Fruit fly (Drosophila melanogaster) whole organism, prepupa: ENCODE data around the gene Polr1D.

Experiments
- Blimp-1 ChIP-seq: fragments of 200-800 bp; sonication (Bioruptor generic); optimal IDR thresholded peaks from 3 replicates; lab custom pipeline; 2017; ENCODE audit warnings: missing biosample characterization, missing genetic modification characterization, mild to moderate bottlenecking, moderate library complexity, missing genetic modification reagents
- CG10631 ChIP-seq: fragments of 200-800 bp; sonication (Bioruptor generic); optimal IDR thresholded peaks from 2 replicates; lab custom pipeline; 2016; ENCODE audit warnings: missing biosample characterization, missing genetic modification characterization
- CG10669 ChIP-seq: fragments of 200-800 bp; sonication (Bioruptor generic); optimal IDR thresholded peaks from 3 replicates; lab custom pipeline; 2018; ENCODE audit warnings: missing biosample characterization, mild to moderate bottlenecking, missing genetic modification characterization, moderate library complexity
- CG11294 ChIP-seq: fragments of 200-800 bp; sonication (Bioruptor generic); IDR thresholded peaks from 2 replicates; pipeline ENCODE4 v1.3.6; 2022; ENCODE audit warnings: missing biosample characterization, missing genetic modification characterization
- CG11762 ChIP-seq: fragments of 200-800 bp; sonication (Bioruptor generic); optimal IDR thresholded peaks from 3 replicates; lab custom pipeline; 2016; ENCODE audit warnings: missing biosample characterization, missing genetic modification characterization; ENCODE audit not compliant: insufficient read depth
- CG11902 ChIP-seq: fragments of 200-800 bp; sonication (Bioruptor generic); optimal IDR thresholded peaks from 3 replicates; lab custom pipeline; 2016; ENCODE audit warnings: missing biosample characterization, missing genetic modification characterization
- CG1621 ChIP-seq: fragments of 200-800 bp; sonication (Bioruptor generic); optimal IDR thresholded peaks from 3 replicates; lab custom pipeline; 2018; ENCODE audit warnings: missing biosample characterization, mild to moderate bottlenecking, missing genetic modification characterization
- CG16779 ChIP-seq: fragments of 200-800 bp; sonication (Bioruptor generic); optimal IDR thresholded peaks from 3 replicates; lab custom pipeline; 2017; ENCODE audit warnings: missing biosample characterization, mild to moderate bottlenecking, missing genetic modification characterization
- CG3032 ChIP-seq: fragments of 200-800 bp; optimal IDR thresholded peaks from 2 replicates; lab custom pipeline; 2019; ENCODE audit warnings: missing biosample characterization, mild to moderate bottlenecking, missing genetic modification characterization, moderate library complexity
- CG31627 ChIP-seq: fragments of 200-800 bp; sonication (Bioruptor generic); optimal IDR thresholded peaks from 3 replicates; lab custom pipeline; 2016; ENCODE audit warnings: missing biosample characterization, missing genetic modification characterization
- CG32006 ChIP-seq: fragments of 200-800 bp; sonication (Bioruptor generic); optimal IDR thresholded peaks from 3 replicates; lab custom pipeline; 2017; ENCODE audit warnings: missing biosample characterization, mild to moderate bottlenecking, missing genetic modification characterization
- CG34406 ChIP-seq: fragments of 200-800 bp; sonication (Bioruptor generic); optimal IDR thresholded peaks from 3 replicates; lab custom pipeline; 2016; ENCODE audit warnings: missing biosample characterization, missing genetic modification characterization
- CG6276 ChIP-seq: fragments of 200-800 bp; sonication (Bioruptor generic); optimal IDR thresholded peaks from 2 replicates; lab custom pipeline; 2017; ENCODE audit warnings: missing biosample characterization, mild to moderate bottlenecking, missing genetic modification characterization
- CG6792 ChIP-seq: fragments of 200-800 bp; sonication (Bioruptor generic); optimal IDR thresholded peaks from 3 replicates; lab custom pipeline; 2016; ENCODE audit warnings: missing biosample characterization, missing genetic modification characterization
- CG6808 ChIP-seq: fragments of 200-800 bp; sonication (Bioruptor generic); optimal IDR thresholded peaks from 3 replicates; lab custom pipeline; 2017; ENCODE audit warnings: missing biosample characterization, missing genetic modification characterization, mild to moderate bottlenecking, moderate library complexity, missing genetic modification reagents
- CG7368 ChIP-seq: fragments of 200-800 bp; sonication (Bioruptor generic); optimal IDR thresholded peaks from 3 replicates; lab custom pipeline; 2016; ENCODE audit warnings: missing biosample characterization, missing genetic modification characterization
- CG8119 ChIP-seq: fragments of 200-800 bp; sonication (Bioruptor generic); IDR thresholded peaks from 3 replicates; pipeline ENCODE4 v1.3.6; 2022; ENCODE audit warnings: missing biosample characterization, missing genetic modification characterization
- CG8319 ChIP-seq: fragments of 200-800 bp; sonication (Bioruptor generic); optimal IDR thresholded peaks from 3 replicates; lab custom pipeline; 2016; ENCODE audit warnings: missing biosample characterization, missing genetic modification characterization
- CG8632 ChIP-seq: fragments of 200-800 bp; sonication (Bioruptor generic); optimal IDR thresholded peaks from 3 replicates; lab custom pipeline; 2016; ENCODE audit warnings: missing biosample characterization, missing genetic modification characterization
- CG9139 ChIP-seq: fragments of 200-800 bp; sonication (Bioruptor generic); optimal IDR thresholded peaks from 3 replicates; lab custom pipeline; 2017; ENCODE audit warnings: missing biosample characterization, mild to moderate bottlenecking, missing genetic modification characterization
- Eip75B ChIP-seq: fragments of 200-800 bp; sonication (Bioruptor generic); optimal IDR thresholded peaks from 3 replicates; lab custom pipeline; 2016; ENCODE audit warnings: missing biosample characterization, missing genetic modification characterization
- Eip78C ChIP-seq: fragments of 200-800 bp; sonication (Bioruptor generic); peaks from one replicate; lab custom pipeline; 2016; ENCODE audit warnings: missing biosample characterization, missing genetic modification characterization
- Ets21C ChIP-seq: fragments of 200-800 bp; sonication (Bioruptor generic); optimal IDR thresholded peaks from 3 replicates; lab custom pipeline; 2016; ENCODE audit warnings: missing biosample characterization, missing genetic modification characterization
- Ets96B ChIP-seq: fragments of 200-800 bp; optimal IDR thresholded peaks from 2 replicates; lab custom pipeline; 2019; ENCODE audit warnings: missing biosample characterization, mild to moderate bottlenecking, missing genetic modification characterization, moderate library complexity
- Gug ChIP-seq: fragments of 200-800 bp; sonication (Bioruptor generic); IDR thresholded peaks from 2 replicates; pipeline ENCODE4 v1.3.6; 2022; ENCODE audit warnings: missing biosample characterization, missing genetic modification characterization
- Hr38 ChIP-seq: sonication (Bioruptor generic); optimal IDR thresholded peaks from 2 replicates; lab custom pipeline; 2016; ENCODE audit warnings: missing biosample characterization, missing genetic modification characterization
- Hr4 ChIP-seq: fragments of 200-800 bp; sonication (Bioruptor generic); optimal IDR thresholded peaks from 3 replicates; lab custom pipeline; 2016; ENCODE audit warnings: missing biosample characterization, missing genetic modification characterization
- Sox102F ChIP-seq: fragments of 200-800 bp; sonication (Bioruptor generic); optimal IDR thresholded peaks from 2 replicates; lab custom pipeline; 2016; ENCODE audit warnings: missing biosample characterization, mild to moderate bottlenecking, missing genetic modification characterization
- Sox14 ChIP-seq: fragments of 200-800 bp; sonication (Bioruptor generic); optimal IDR thresholded peaks from 3 replicates; lab custom pipeline; 2016; ENCODE audit warnings: missing biosample characterization, missing genetic modification characterization
- acj6 ChIP-seq: fragments of 200-800 bp; sonication (Bioruptor generic); optimal IDR thresholded peaks from 3 replicates; lab custom pipeline; 2016; ENCODE audit warnings: missing biosample characterization, missing genetic modification characterization
- cyc ChIP-seq: fragments of 200-800 bp; sonication (Bioruptor generic); optimal IDR thresholded peaks from 3 replicates; lab custom pipeline; 2016; ENCODE audit warnings: missing biosample characterization, missing genetic modification characterization
- dac ChIP-seq: fragments of 200-800 bp; sonication (Bioruptor generic); optimal IDR thresholded peaks from 2 replicates; lab custom pipeline; 2017; ENCODE audit warnings: missing biosample characterization, mild to moderate bottlenecking, missing genetic modification characterization
- dsx ChIP-seq: fragments of 200-800 bp; optimal IDR thresholded peaks from 3 replicates; lab custom pipeline; 2019; ENCODE audit warnings: missing biosample characterization, mild to moderate bottlenecking, missing genetic modification characterization, moderate library complexity; ENCODE audit not compliant: poor library complexity, severe bottlenecking
- fd59A ChIP-seq: fragments of 200-800 bp; sonication (Bioruptor generic); optimal IDR thresholded peaks from 2 replicates; lab custom pipeline; 2017; ENCODE audit warnings: missing biosample characterization, mild to moderate bottlenecking, missing genetic modification characterization, missing genetic modification reagents
- fkh ChIP-seq: fragments of 200-800 bp; sonication (Bioruptor generic); optimal IDR thresholded peaks from 3 replicates; lab custom pipeline; 2017; ENCODE audit warnings: missing biosample characterization, mild to moderate bottlenecking, missing genetic modification characterization, moderate library complexity
- net ChIP-seq: fragments of 200-800 bp; sonication (Bioruptor generic); optimal IDR thresholded peaks from 3 replicates; lab custom pipeline; 2016; ENCODE audit warnings: missing biosample characterization, missing genetic modification characterization
- spab ChIP-seq: fragments of 200-800 bp; sonication (Bioruptor generic); optimal IDR thresholded peaks from 2 replicates; lab custom pipeline; 2017; ENCODE audit warnings: missing biosample characterization, mild to moderate bottlenecking, missing genetic modification characterization, missing genetic modification reagents
- ss ChIP-seq, 2 experiments: fragments of 200-800 bp; sonication (Bioruptor generic); optimal IDR thresholded peaks; 2 replicates in 1 of 2; 3 replicates in 1 of 2; lab custom pipeline; 2017 to 2018; ENCODE audit warnings: mild to moderate bottlenecking in 2 of 2, missing biosample characterization in 2 of 2, missing genetic modification characterization in 2 of 2, moderate library complexity in 1 of 2
- svp ChIP-seq: fragments of 200-800 bp; sonication (Bioruptor generic); peaks from one replicate; lab custom pipeline; 2016; ENCODE audit warnings: missing biosample characterization, missing genetic modification characterization
- topi ChIP-seq: fragments of 200-800 bp; sonication (Bioruptor generic); optimal IDR thresholded peaks from 3 replicates; lab custom pipeline; 2016; ENCODE audit warnings: missing biosample characterization, missing genetic modification characterization
- vri ChIP-seq: fragments of 200-800 bp; sonication (Bioruptor generic); optimal IDR thresholded peaks from 3 replicates; lab custom pipeline; 2016; ENCODE audit warnings: missing biosample characterization, mild to moderate bottlenecking, missing genetic modification characterization

Polr1D gene

DNA sequence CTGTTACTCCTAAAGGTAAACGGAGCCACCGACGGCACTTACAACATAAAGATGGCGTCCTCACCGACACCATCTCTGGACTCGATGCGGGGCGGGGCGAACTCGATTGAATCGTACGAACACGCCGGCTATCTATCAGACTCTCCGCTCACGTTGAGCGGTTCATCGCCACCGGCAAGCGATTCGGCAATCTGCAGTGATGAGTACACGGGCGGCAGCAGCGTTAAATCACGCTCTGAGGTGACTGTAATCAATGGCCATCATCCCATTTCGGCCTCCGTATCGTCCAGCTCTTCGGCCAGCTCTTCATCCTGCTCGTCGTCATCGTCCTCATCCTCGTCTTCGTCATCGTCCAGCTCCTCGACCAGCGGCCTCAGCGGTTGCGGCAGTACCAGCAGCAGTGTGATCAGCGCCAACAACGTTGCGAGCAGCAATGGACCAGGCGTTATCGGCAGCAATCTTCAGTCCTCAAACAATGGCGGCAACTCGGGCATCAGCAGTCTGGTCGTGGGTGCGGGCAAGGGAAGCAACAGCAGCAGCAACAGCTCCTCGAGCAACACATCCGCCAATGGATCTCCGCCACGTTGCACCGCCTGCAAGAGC, 33.2 kb upstream of the Polr1D start:
- peak; percentile 33 for TF ChIP-seq Eip78C
- no peak for TF ChIP-seq CG6808 (GFP tag; lab: Kevin White, UChicago)
- no peak for TF ChIP-seq CG6792 (GFP tag; lab: Kevin White, UChicago)
- TF ChIP-seq svp (GFP tag; lab: Kevin White, UChicago) = peak; percentile 95
- no peak for TF ChIP-seq Hr38 (GFP tag; lab: Kevin White, UChicago)
- TF ChIP-seq spab (GFP tag; lab: Kevin White, UChicago) = no peak

DNA sequence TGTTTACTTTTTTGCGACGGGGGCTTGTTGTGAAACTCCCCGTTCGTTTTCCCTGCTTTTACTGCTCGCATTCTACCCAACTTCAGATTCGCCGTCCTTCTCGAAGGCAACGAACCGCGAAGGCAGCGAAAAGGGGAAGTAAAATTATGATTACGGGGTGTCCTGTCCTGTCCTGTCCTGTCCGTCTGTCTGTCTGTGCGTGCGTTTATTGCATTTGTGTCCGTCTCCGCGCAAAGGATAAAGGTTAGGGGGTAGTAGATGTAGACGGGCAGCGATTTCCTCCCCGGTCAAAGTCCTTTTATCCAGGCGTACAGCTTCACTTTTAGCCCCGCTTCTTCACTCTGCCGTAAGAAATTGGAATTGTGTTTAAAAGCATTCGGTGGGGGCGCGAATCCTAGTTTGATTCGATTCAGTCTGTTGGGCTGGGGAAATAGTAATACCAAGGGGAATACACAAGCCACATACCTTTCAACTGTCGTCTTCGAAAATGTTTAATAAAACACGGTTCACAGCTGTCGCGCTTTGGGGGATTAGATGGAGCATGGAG, 32.2 kb upstream of the Polr1D start:
- peak; percentile 3 to 17 for TF ChIP-seq ss (GFP tag; optimal IDR thresholded peaks at IDR 0.05; lab: Kevin White, UChicago)
- no peak for TF ChIP-seq Hr4
- no peak for TF ChIP-seq CG8319 (GFP tag; lab: Kevin White, UChicago)
- no peak for TF ChIP-seq net (GFP tag; lab: Kevin White, UChicago)

DNA sequence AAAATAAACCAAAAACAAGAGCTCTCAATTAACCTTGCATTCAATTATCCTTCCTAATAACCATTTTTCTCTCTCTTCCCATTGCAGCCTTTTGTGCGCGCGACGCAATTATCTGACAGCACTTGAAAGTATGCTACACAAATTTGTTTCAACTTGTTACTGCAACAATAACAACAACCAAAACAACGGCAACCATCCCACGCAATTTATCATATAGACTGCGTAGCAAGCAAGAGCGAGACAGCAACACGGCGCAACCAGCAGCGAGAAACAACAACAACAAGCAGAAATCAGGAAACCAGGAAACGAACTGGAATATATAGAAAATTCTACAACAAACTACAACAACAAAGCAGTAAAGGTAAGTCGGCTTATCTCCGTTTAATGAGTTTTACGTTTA, 31.0 kb upstream of the Polr1D start:
- TF ChIP-seq CG8632 (GFP tag; lab: Kevin White, UChicago) (no peak), Eip78C (peak; percentile 66), Sox14 (GFP tag; lab: Kevin White, UChicago) (peak; percentile 56), dsx (peak; percentile 39)

DNA sequence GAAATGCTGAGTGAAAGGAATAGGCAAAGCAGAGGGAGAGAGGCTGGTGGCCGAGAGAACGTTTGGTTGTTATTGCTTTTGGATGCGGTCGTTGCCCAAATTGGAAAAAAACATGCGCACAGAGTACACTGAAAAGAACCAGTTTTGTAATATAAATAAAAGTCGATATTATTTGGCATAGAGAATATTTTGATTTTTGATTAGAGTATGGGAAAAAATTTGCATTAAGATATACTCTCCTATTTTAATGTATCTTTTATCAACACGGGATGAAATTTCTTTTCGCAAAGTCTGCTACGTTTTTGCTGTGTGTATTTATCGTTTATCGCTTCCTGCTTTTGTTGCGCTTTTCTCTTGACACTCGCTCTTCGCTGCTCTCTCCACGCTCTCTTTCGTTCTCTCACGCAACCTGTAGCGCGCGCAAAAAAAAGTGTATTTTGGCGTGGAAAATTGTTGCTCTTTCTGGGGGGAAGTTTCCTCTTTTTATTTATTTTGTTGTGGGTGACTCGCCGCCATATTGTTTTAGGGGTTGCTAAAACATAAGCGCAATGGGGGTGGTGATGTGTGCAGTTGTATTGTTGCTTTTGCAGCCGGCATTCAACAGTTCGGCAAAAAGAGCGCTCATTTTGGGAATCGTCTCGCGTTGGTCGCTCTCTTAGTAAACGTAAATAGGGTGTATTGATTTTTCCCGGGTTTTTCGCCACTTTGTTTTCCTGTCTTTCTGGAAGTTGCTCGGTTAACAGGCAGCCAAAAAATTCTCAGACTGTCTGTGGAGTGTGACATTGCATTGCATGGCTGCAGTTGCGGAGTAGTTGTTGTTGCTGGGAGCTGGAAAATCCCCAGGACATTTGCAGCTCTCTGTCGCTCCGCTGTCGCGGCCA, 30.1 kb upstream of the Polr1D start:
- TF ChIP-seq spab (GFP tag; lab: Kevin White, UChicago) (peak; percentile 87), CG10669 (GFP tag; lab: Kevin White, UChicago) (peak; percentile 92), Blimp-1 (GFP tag; lab: Kevin White, UChicago) (peak; percentile 76), Eip75B (GFP tag; lab: Kevin White, UChicago) (peak; percentile 97), CG34406 (GFP tag; lab: Kevin White, UChicago) (peak; percentile 95), CG1621 (peak; percentile 83), Gug (peak; percentile 97), CG8319 (GFP tag; lab: Kevin White, UChicago) (peak; percentile 92), CG32006 (peak; percentile 98), fd59A (peak; percentile 79), CG11902 (GFP tag; lab: Kevin White, UChicago) (peak; percentile 83), Hr4 (peak; percentile 99), dac (GFP tag; lab: Kevin White, UChicago) (peak; percentile 90), fkh (GFP tag; lab: Kevin White, UChicago) (peak; percentile 72), CG16779 (tag; lab: Kevin White, UChicago) (peak; percentile 88), Sox102F (GFP tag; lab: Kevin White, UChicago) (peak; percentile 95), ss (GFP tag; optimal IDR thresholded peaks at IDR 0.05; lab: Kevin White, UChicago) (peak; percentile 78 to 87), CG7368 (peak; percentile 95), CG11762 (GFP tag; lab: Kevin White, UChicago) (peak; percentile 94), vri (GFP tag; lab: Kevin White, UChicago) (peak; percentile 89), Hr38 (GFP tag; lab: Kevin White, UChicago) (peak; percentile 82), CG9139 (GFP tag; lab: Kevin White, UChicago) (peak; percentile 74), CG11294 (GFP tag; lab: Robert Waterston, UW) (peak; percentile 97), CG6276 (GFP tag; lab: Kevin White, UChicago) (peak; percentile 98), cyc (GFP tag; lab: Kevin White, UChicago) (peak; percentile 94), Sox14 (GFP tag; lab: Kevin White, UChicago) (peak; percentile 96), CG8119 (GFP tag; lab: Robert Waterston, UW) (peak; percentile 99), acj6 (GFP tag; lab: Kevin White, UChicago) (peak; percentile 96), Ets21C (peak; percentile 96), CG10631 (GFP tag; lab: Kevin White, UChicago) (peak; percentile 96), CG6808 (GFP tag; lab: Kevin White, UChicago) (peak; percentile 87), CG31627 (GFP tag; lab: Kevin White, UChicago) (peak; percentile 95), CG3032 (tag; lab: Kevin White, UChicago) (peak; percentile 90), Ets96B (peak; percentile 92), CG6792 (GFP tag; lab: Kevin White, UChicago) (peak; percentile 94), topi (GFP tag; lab: Kevin White, UChicago) (peak; percentile 96)
